Worm (Caenorhabditis elegans): ENCODE data around the gene C32H11.3.

DNA sequence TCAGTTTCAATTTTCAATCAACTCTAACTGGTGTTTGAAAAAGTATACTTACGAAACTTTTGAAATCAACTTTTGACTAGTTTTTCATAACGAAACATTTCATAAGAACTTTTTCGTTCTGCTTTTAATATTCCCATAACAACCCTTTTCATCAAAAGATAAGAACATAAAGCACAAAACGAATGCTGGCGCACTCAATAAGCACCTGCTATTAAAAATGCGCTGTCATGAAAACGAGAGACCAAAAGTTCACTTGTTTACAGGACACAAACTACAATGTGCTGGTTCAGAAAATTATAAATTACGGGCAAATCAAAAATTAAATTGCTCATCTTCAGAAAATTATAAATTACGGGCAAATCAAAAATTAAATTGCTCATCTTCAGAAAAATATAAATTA lies 27.3 kb upstream of the C32H11.3 start:
- TF ChIP-seq elt-1 (tag; optimal IDR thresholded peaks at IDR 0.05): no peak
- TF ChIP-seq nhr-77 (tag; optimal IDR thresholded peaks at IDR 0.05): no peak
- no peak for TF ChIP-seq ztf-4 (tag; optimal IDR thresholded peaks at IDR 0.05)
- TF ChIP-seq ceh-28 (tag; optimal IDR thresholded peaks at IDR 0.05): no peak
- no peak for TF ChIP-seq mdl-1 (tag; optimal IDR thresholded peaks at IDR 0.05)
- TF ChIP-seq elt-2 (tag; optimal IDR thresholded peaks at IDR 0.05): peak; percentile 65
- TF ChIP-seq nfya-1 (tag; optimal IDR thresholded peaks at IDR 0.05; ENCODE audit: insufficient read depth): no peak
- no peak for TF ChIP-seq fos-1 (tag; optimal IDR thresholded peaks at IDR 0.05)
- TF ChIP-seq ceh-82 (tag; optimal IDR thresholded peaks at IDR 0.05): no peak
- TF ChIP-seq R02D3.7 (tag; optimal IDR thresholded peaks at IDR 0.05): no peak
- no peak for TF ChIP-seq jun-1 (tag; optimal IDR thresholded peaks at IDR 0.05)
- TF ChIP-seq tbx-2 (tag; optimal IDR thresholded peaks at IDR 0.05): no peak
